Worm (Caenorhabditis elegans) whole organism, L4/young adult: ENCODE data around the gene cyp-32A1.

Experiments used
- W03F9.2 ChIP-seq: fragments of 150-350 bp; optimal IDR thresholded peaks from 2 replicates; lab custom pipeline; 2014; ENCODE audit warnings: missing biosample characterization, missing genetic modification characterization
- him-1 ChIP-seq: sonication (generic microtip); optimal IDR thresholded peaks from 2 replicates; lab custom pipeline; 2016; ENCODE audit warnings: missing genotype, missing genetic modification reagents, missing genetic modification characterization, missing compliant biosample characterization

ce11 chrV:7781511-7781910 is at the start of gene cyp-32A1:
- TF ChIP-seq him-1 (no peak), W03F9.2 (no peak)
